Fruit fly (Drosophila melanogaster): ENCODE results near the gene gudu.

Gene gudu

DNA sequence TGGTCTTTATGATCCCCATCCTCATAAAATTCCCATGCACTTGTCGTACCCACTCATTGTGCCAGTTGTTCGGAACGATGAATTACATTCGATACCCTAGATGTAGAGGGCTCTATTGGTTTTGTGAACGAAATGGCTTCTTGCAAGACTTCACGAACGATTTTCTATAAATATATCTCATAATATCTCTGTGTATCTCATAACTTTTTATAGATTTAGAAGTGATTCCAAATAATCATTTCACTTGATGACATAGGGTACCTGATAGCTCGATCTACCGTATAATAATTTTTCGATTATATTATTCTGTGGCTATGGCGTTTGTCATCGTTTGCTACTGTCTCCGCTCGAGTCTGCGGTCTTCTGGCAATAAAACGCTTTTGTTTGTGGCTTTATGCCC is 8.7 kb downstream of the gudu start (continued):
- TF ChIP-seq CG3163 (GFP tag; optimal IDR thresholded peaks at IDR 0.05) (no peak), C15 (GFP tag; IDR thresholded peaks at IDR 0.05) (peak; percentile 30; the same call in 1 of the 3 replicates), jumu (GFP tag; optimal IDR thresholded peaks at IDR 0.05) (peak; percentile 48), B-H1 (GFP tag; IDR thresholded peaks at IDR 0.05) (peak; percentile 63; the same call in 2 of the 3 replicates), Bdp1 (GFP tag; optimal IDR thresholded peaks at IDR 0.05) (no peak), br (optimal IDR thresholded peaks at IDR 0.05) (no peak), zen2 (GFP tag; IDR thresholded peaks at IDR 0.05; ENCODE audit: partially characterized antibody) (no peak), dmrt99B (tag; optimal IDR thresholded peaks at IDR 0.05) (peak; percentile 82), E2f1 (GFP tag; IDR thresholded peaks at IDR 0.05) (peak; percentile 81), Aef1 (GFP tag; IDR thresholded peaks at IDR 0.05) (peak; percentile 57; the same call in 2 of the 3 replicates), CG2129 (GFP tag; IDR thresholded peaks at IDR 0.05; ENCODE audit: partially characterized antibody) (no peak), CG4820 (GFP tag; optimal IDR thresholded peaks at IDR 0.05) (peak; percentile 18), fd3F (GFP tag; optimal IDR thresholded peaks at IDR 0.05) (peak; percentile 44), nerfin-1 (tag; optimal IDR thresholded peaks at IDR 0.05) (no peak), CG7786 (GFP tag; optimal IDR thresholded peaks at IDR 0.05) (peak; percentile 3), p53 (GFP tag; optimal IDR thresholded peaks at IDR 0.05) (no peak), CG13424 (tag; optimal IDR thresholded peaks at IDR 0.05) (peak; percentile 55), Hr3 (GFP tag; optimal IDR thresholded peaks at IDR 0.05) (peak; percentile 59), tio (GFP tag; optimal IDR thresholded peaks at IDR 0.05) (peak; percentile 51), CG9609 (GFP tag; optimal IDR thresholded peaks at IDR 0.05) (no peak), bcd (GFP tag; optimal IDR thresholded peaks at IDR 0.05) (peak; percentile 59), CG5953 (GFP tag; IDR thresholded peaks at IDR 0.05) (peak; percentile 54), Ptx1 (GFP tag; IDR thresholded peaks at IDR 0.05) (peak; percentile 85), CoRest (tag; optimal IDR thresholded peaks at IDR 0.05) (peak; percentile 56), croc (GFP tag; conservative IDR thresholded peaks at IDR 0.05) (peak; percentile 51), CG32532 (GFP tag; IDR thresholded peaks at IDR 0.05) (peak; percentile 88), MBD-R2 (GFP tag; IDR thresholded peaks at IDR 0.05) (peak; percentile 20; the same call in 1 of the 2 replicates), ems (GFP tag; optimal IDR thresholded peaks at IDR 0.05) (peak; percentile 63), bab2 (GFP tag; optimal IDR thresholded peaks at IDR 0.05) (peak; percentile 3), D19B (GFP tag; optimal IDR thresholded peaks at IDR 0.05) (peak; percentile 63), CG1792 (GFP tag; optimal IDR thresholded peaks at IDR 0.05) (no peak), CG12659 (GFP tag; optimal IDR thresholded peaks at IDR 0.05) (peak; percentile 45), D19A (tag; optimal IDR thresholded peaks at IDR 0.05) (peak; percentile 58), CG9727 (GFP tag; optimal IDR thresholded peaks at IDR 0.05) (peak; percentile 35), klu (GFP tag; IDR thresholded peaks at IDR 0.05) (peak; percentile 58; the same call in 1 of the 2 replicates), hth (optimal IDR thresholded peaks at IDR 0.05) (no peak), zf30C (GFP tag; optimal IDR thresholded peaks at IDR 0.05) (no peak), maf-S (GFP tag; optimal IDR thresholded peaks at IDR 0.05) (peak; percentile 34), sqz (GFP tag; optimal IDR thresholded peaks at IDR 0.05) (no peak), jing (GFP tag; optimal IDR thresholded peaks at IDR 0.05) (no peak), CG8359 (GFP tag; optimal IDR thresholded peaks at IDR 0.05; ENCODE audit: borderline replicate concordance) (no peak), CG4282 (GFP tag; optimal IDR thresholded peaks at IDR 0.05) (no peak), gfzf (GFP tag; optimal IDR thresholded peaks at IDR 0.05) (no peak), TFAM (GFP tag; optimal IDR thresholded peaks at IDR 0.05) (no peak), hkb (optimal IDR thresholded peaks at IDR 0.05) (no peak), hkb (GFP tag; IDR thresholded peaks at IDR 0.05) (peak; percentile 81), mld (GFP tag; IDR thresholded peaks at IDR 0.05; ENCODE audit: partially characterized antibody) (no peak), sd (tag; optimal IDR thresholded peaks at IDR 0.05) (peak; percentile 14), CG12769 (tag; optimal IDR thresholded peaks at IDR 0.05) (peak; percentile 74), Hsf (GFP tag; optimal IDR thresholded peaks at IDR 0.05) (peak; percentile 41), CG13775 (GFP tag; optimal IDR thresholded peaks at IDR 0.05) (peak; percentile 35), tgo (GFP tag; IDR thresholded peaks at IDR 0.05) (peak; percentile 82)

All from whole organism, embryonic.